Fruit fly (Drosophila melanogaster) whole organism, embryonic: ENCODE measurements around the gene CoRest.

Source experiments
- CG10321 ChIP-seq: fragments of 200-800 bp; sonication (Bioruptor generic); IDR thresholded peaks from 2 replicates; pipeline ENCODE4 v1.3.6; 2022; ENCODE audit warnings: missing biosample characterization, missing genetic modification characterization
- CG10431 ChIP-seq: fragments of 200-800 bp; sonication (Bioruptor generic); optimal IDR thresholded peaks from 3 replicates; lab custom pipeline; 2018; ENCODE audit warnings: missing biosample characterization, mild to moderate bottlenecking, missing genetic modification characterization
- CG13424 ChIP-seq: fragments of 200-800 bp; sonication (Bioruptor generic); optimal IDR thresholded peaks from 2 replicates; lab custom pipeline; 2019; ENCODE audit warnings: missing biosample characterization, mild to moderate bottlenecking, missing genetic modification characterization, moderate library complexity
- CG15073 ChIP-seq: fragments of 200-800 bp; sonication (Bioruptor generic); optimal IDR thresholded peaks from 2 replicates; lab custom pipeline; 2016; ENCODE audit warnings: missing biosample characterization, missing genetic modification characterization
- CG15601 ChIP-seq: fragments of 200-800 bp; sonication (Bioruptor generic); optimal IDR thresholded peaks from 3 replicates; lab custom pipeline; 2019; ENCODE audit warnings: missing biosample characterization, mild to moderate bottlenecking, missing genetic modification characterization, moderate library complexity
- CG1603 ChIP-seq: fragments of 200-800 bp; sonication (Bioruptor generic); optimal IDR thresholded peaks from 2 replicates; lab custom pipeline; 2019; ENCODE audit warnings: missing biosample characterization, mild to moderate bottlenecking, missing genetic modification characterization, moderate library complexity
- CG16863 ChIP-seq: fragments of 200-800 bp; sonication (Bioruptor generic); optimal IDR thresholded peaks from 3 replicates; lab custom pipeline; 2016; ENCODE audit warnings: missing biosample characterization, missing genetic modification characterization
- CG17912 ChIP-seq: fragments of 200-800 bp; sonication (Bioruptor generic); optimal IDR thresholded peaks from 2 replicates; lab custom pipeline; 2018; ENCODE audit warnings: missing biosample characterization, mild to moderate bottlenecking, missing genetic modification characterization
- CG1832 ChIP-seq: fragments of 200-800 bp; sonication (Bioruptor generic); optimal IDR thresholded peaks from 2 replicates; lab custom pipeline; 2017; ENCODE audit warnings: missing biosample characterization, mild to moderate bottlenecking, missing genetic modification characterization, inconsistent platforms
- CG2116 ChIP-seq: fragments of 200-800 bp; sonication (Bioruptor generic); optimal IDR thresholded peaks from 3 replicates; lab custom pipeline; 2018; ENCODE audit warnings: missing biosample characterization, mild to moderate bottlenecking, missing genetic modification characterization
- CG2875 ChIP-seq: fragments of 200-800 bp; sonication (Bioruptor generic); optimal IDR thresholded peaks from 2 replicates; lab custom pipeline; 2017; ENCODE audit warnings: missing biosample characterization, mild to moderate bottlenecking, missing genetic modification characterization, missing genetic modification reagents
- CG30403 ChIP-seq: fragments of 200-800 bp; sonication (Bioruptor generic); optimal IDR thresholded peaks from 3 replicates; lab custom pipeline; 2016; ENCODE audit warnings: missing biosample characterization, missing genetic modification characterization
- CG3065 ChIP-seq: fragments of 200-800 bp; sonication (Bioruptor generic); optimal IDR thresholded peaks from 2 replicates; lab custom pipeline; 2016; ENCODE audit warnings: missing biosample characterization, missing genetic modification characterization
- CG33213 ChIP-seq: fragments of 200-800 bp; sonication (Bioruptor generic); optimal IDR thresholded peaks from 3 replicates; lab custom pipeline; 2016; ENCODE audit warnings: missing biosample characterization, missing genetic modification characterization
- CG3838 ChIP-seq: fragments of 200-800 bp; sonication (Bioruptor generic); optimal IDR thresholded peaks from 3 replicates; lab custom pipeline; 2016; ENCODE audit warnings: missing biosample characterization, missing genetic modification characterization
- CG3847 ChIP-seq: fragments of 200-800 bp; sonication (Bioruptor generic); IDR thresholded peaks from 2 replicates; pipeline ENCODE4 v1.3.6; 2022; ENCODE audit warnings: missing biosample characterization, missing genetic modification characterization
- CG4404 ChIP-seq: fragments of 200-800 bp; sonication (Bioruptor generic); IDR thresholded peaks from 2 replicates; pipeline ENCODE4 v1.3.6; 2022; ENCODE audit warnings: missing biosample characterization, missing genetic modification characterization
- CG7271 ChIP-seq: fragments of 200-800 bp; sonication (Bioruptor generic); optimal IDR thresholded peaks from 2 replicates; lab custom pipeline; 2018; ENCODE audit warnings: missing biosample characterization, mild to moderate bottlenecking, missing genetic modification characterization, moderate library complexity
- CG8089 ChIP-seq: fragments of 200-800 bp; sonication (Bioruptor generic); optimal IDR thresholded peaks from 3 replicates; lab custom pipeline; 2016; ENCODE audit warnings: missing biosample characterization, missing genetic modification characterization
- CG8388 ChIP-seq: fragments of 200-800 bp; sonication (Bioruptor generic); optimal IDR thresholded peaks from 2 replicates; lab custom pipeline; 2019; ENCODE audit warnings: missing biosample characterization, mild to moderate bottlenecking, missing genetic modification characterization, moderate library complexity
- CTCF ChIP-seq: fragments of 200-800 bp; sonication (Bioruptor generic); optimal IDR thresholded peaks from 2 replicates; lab custom pipeline; 2017; ENCODE audit warnings: missing biosample characterization, mild to moderate bottlenecking, missing genetic modification characterization, moderate library complexity
- D ChIP-seq, 2 experiments: fragments of 200-800 bp in 1 of 2; fragments of >200 bp in 1 of 2; sonication (Bioruptor generic) in 1 of 2; optimal IDR thresholded peaks; 2 replicates in 1 of 2; 3 replicates in 1 of 2; lab custom pipeline; 2017; ENCODE audit warnings: mild to moderate bottlenecking in 1 of 2, missing biosample characterization in 1 of 2, missing genetic modification characterization in 1 of 2, missing genetic modification reagents in 1 of 2
- Dip2 ChIP-seq: fragments of 200-800 bp; sonication (Bioruptor generic); IDR thresholded peaks from 2 replicates; pipeline ENCODE4 v1.3.6; 2022; ENCODE audit warnings: missing biosample characterization, missing genetic modification characterization
- Dref ChIP-seq: fragments of 200-800 bp; sonication (Bioruptor generic); IDR thresholded peaks from 2 replicates; pipeline ENCODE4 v1.3.6; 2022; ENCODE audit warnings: missing biosample characterization, missing genetic modification characterization
- E2f2 ChIP-seq: fragments of 200-800 bp; sonication (Bioruptor generic); IDR thresholded peaks from 2 replicates; pipeline ENCODE4 v1.3.6; 2022; ENCODE audit warnings: missing biosample characterization, missing genetic modification characterization
- ERR ChIP-seq: fragments of 200-800 bp; sonication (Bioruptor generic); optimal IDR thresholded peaks from 2 replicates; lab custom pipeline; 2016; ENCODE audit warnings: missing biosample characterization, missing genetic modification characterization
- Elba2 ChIP-seq: fragments of 200-800 bp; sonication (Bioruptor generic); optimal IDR thresholded peaks from 3 replicates; lab custom pipeline; 2016; ENCODE audit warnings: missing biosample characterization, missing genetic modification characterization
- H15 ChIP-seq: fragments of 200-800 bp; sonication (Bioruptor generic); IDR thresholded peaks from 3 replicates; pipeline ENCODE4 v1.3.6; 2022; ENCODE audit warnings: missing biosample characterization, missing genetic modification characterization
- HmgZ ChIP-seq: fragments of 200-800 bp; sonication (Bioruptor generic); optimal IDR thresholded peaks from 2 replicates; lab custom pipeline; 2018; ENCODE audit warnings: missing biosample characterization, mild to moderate bottlenecking, missing genetic modification characterization
- Hmr ChIP-seq: fragments of 200-800 bp; sonication (Bioruptor generic); optimal IDR thresholded peaks from 3 replicates; lab custom pipeline; 2017; ENCODE audit warnings: mild to moderate bottlenecking, missing biosample characterization, missing genetic modification reagents, missing genetic modification characterization
- NC2α ChIP-seq: fragments of 200-800 bp; sonication (Bioruptor generic); optimal IDR thresholded peaks from 2 replicates; lab custom pipeline; 2016; ENCODE audit warnings: missing biosample characterization, missing genetic modification characterization
- NC2β ChIP-seq: fragments of 200-800 bp; sonication (Bioruptor generic); optimal IDR thresholded peaks from 2 replicates; lab custom pipeline; 2016; ENCODE audit warnings: missing biosample characterization, missing genetic modification characterization
- NK7.1 ChIP-seq: fragments of 200-800 bp; sonication (Bioruptor generic); optimal IDR thresholded peaks from 3 replicates; lab custom pipeline; 2016; ENCODE audit warnings: missing biosample characterization, missing genetic modification characterization
- Poxn ChIP-seq: fragments of 200-800 bp; sonication (Bioruptor generic); IDR thresholded peaks from 2 replicates; pipeline ENCODE4 v1.3.6; 2022; ENCODE audit warnings: missing biosample characterization, missing genetic modification characterization
- Vsx1 ChIP-seq: fragments of 200-800 bp; sonication (Bioruptor generic); optimal IDR thresholded peaks from 2 replicates; lab custom pipeline; 2017; ENCODE audit warnings: missing biosample characterization, mild to moderate bottlenecking, missing genetic modification characterization, missing genetic modification reagents
- Xrp1 ChIP-seq: fragments of 200-800 bp; sonication (Bioruptor generic); IDR thresholded peaks from 2 replicates; pipeline ENCODE4 v1.3.6; 2022; ENCODE audit warnings: missing biosample characterization, missing genetic modification characterization
- bcd ChIP-seq: fragments of 200-800 bp; sonication (Bioruptor generic); optimal IDR thresholded peaks from 2 replicates; lab custom pipeline; 2017; ENCODE audit warnings: missing biosample characterization, mild to moderate bottlenecking, missing genetic modification characterization
- cg ChIP-seq: fragments of 200-800 bp; sonication (Bioruptor generic); optimal IDR thresholded peaks from 3 replicates; lab custom pipeline; 2019; ENCODE audit warnings: missing biosample characterization, mild to moderate bottlenecking, missing genetic modification characterization, moderate library complexity
- ci ChIP-seq: fragments of 200-800 bp; sonication (Bioruptor generic); IDR thresholded peaks from 3 replicates; pipeline ENCODE4 v1.3.6; 2022; ENCODE audit warnings: missing biosample characterization, missing genetic modification characterization
- dan ChIP-seq: fragments of 200-800 bp; sonication (Bioruptor generic); IDR thresholded peaks from 2 replicates; pipeline ENCODE4 v1.3.6; 2022; ENCODE audit warnings: missing biosample characterization, missing genetic modification characterization
- ewg ChIP-seq: fragments of 200-800 bp; sonication (Bioruptor generic); optimal IDR thresholded peaks from 3 replicates; lab custom pipeline; 2017; ENCODE audit warnings: mild to moderate bottlenecking, missing biosample characterization, missing genetic modification reagents, missing genetic modification characterization
- hbn ChIP-seq: fragments of 200-800 bp; sonication (Bioruptor generic); IDR thresholded peaks from 2 replicates; pipeline ENCODE4 v1.3.6; 2022; ENCODE audit warnings: missing biosample characterization, missing genetic modification characterization; ENCODE audit not compliant: partially characterized antibody
- p53 ChIP-seq: fragments of 200-800 bp; sonication (Bioruptor generic); optimal IDR thresholded peaks from 2 replicates; lab custom pipeline; 2016; ENCODE audit warnings: missing biosample characterization, missing genetic modification characterization
- pb ChIP-seq: fragments of 200-800 bp; sonication (Bioruptor generic); optimal IDR thresholded peaks from 3 replicates; lab custom pipeline; 2016; ENCODE audit warnings: missing biosample characterization, missing genetic modification characterization
- pzg ChIP-seq: fragments of 200-800 bp; sonication (Bioruptor generic); optimal IDR thresholded peaks from 3 replicates; lab custom pipeline; 2018; ENCODE audit warnings: missing biosample characterization, mild to moderate bottlenecking, missing genetic modification characterization, moderate library complexity
- sd ChIP-seq: fragments of 200-800 bp; sonication (Bioruptor generic); optimal IDR thresholded peaks from 3 replicates; lab custom pipeline; 2018; ENCODE audit warnings: missing biosample characterization, mild to moderate bottlenecking, missing genetic modification characterization, moderate library complexity
- seq ChIP-seq: fragments of 200-800 bp; sonication (Bioruptor generic); IDR thresholded peaks from 2 replicates; pipeline ENCODE4 v1.3.6; 2022; ENCODE audit warnings: missing biosample characterization, missing genetic modification characterization
- sr ChIP-seq: fragments of 200-800 bp; sonication (Bioruptor generic); IDR thresholded peaks from 3 replicates; pipeline ENCODE4 v1.3.6; 2022; ENCODE audit warnings: missing biosample characterization, missing genetic modification characterization
- tap ChIP-seq: fragments of 200-800 bp; optimal IDR thresholded peaks from 3 replicates; lab custom pipeline; 2019; ENCODE audit warnings: missing biosample characterization, mild to moderate bottlenecking, missing genetic modification characterization, moderate library complexity
- vfl ChIP-seq: fragments of 200-800 bp; sonication (Bioruptor generic); optimal IDR thresholded peaks from 2 replicates; lab custom pipeline; 2016; ENCODE audit warnings: missing biosample characterization, missing genetic modification characterization
- yki ChIP-seq: fragments of >200 bp; optimal IDR thresholded peaks from 3 replicates; lab custom pipeline; 2018
- zf30C ChIP-seq: fragments of 200-800 bp; sonication (Bioruptor generic); optimal IDR thresholded peaks from 3 replicates; lab custom pipeline; 2018; ENCODE audit warnings: missing biosample characterization, mild to moderate bottlenecking, missing genetic modification characterization

The CoRest gene

DNA sequence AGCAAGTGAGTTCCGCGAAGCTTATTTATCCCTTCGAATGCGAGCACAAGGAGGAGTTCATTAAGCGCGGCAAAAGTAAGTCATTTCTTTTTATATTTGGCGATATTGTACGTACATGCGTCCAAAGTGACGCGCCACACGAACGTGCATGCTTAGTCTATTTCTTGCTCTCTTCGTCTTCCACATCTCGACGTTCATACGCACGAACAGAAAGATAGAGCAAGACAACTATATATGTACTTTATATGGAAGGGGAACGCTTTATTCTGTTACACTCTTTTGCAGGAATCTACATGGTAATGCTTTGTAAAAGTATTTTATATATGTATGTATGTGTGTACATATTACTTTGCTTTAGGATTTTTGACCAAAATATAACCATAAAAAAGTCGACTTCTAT lies 11.5 kb upstream of the CoRest start:
- no peak for TF ChIP-seq NK7.1 (GFP tag; lab: Kevin White, UChicago)
- no peak for TF ChIP-seq CG17912 (GFP tag; lab: Kevin White, UChicago)
- peak; percentile 4 for TF ChIP-seq cg
- TF ChIP-seq CG1603 = no peak
- TF ChIP-seq CG10321 (GFP tag; lab: Robert Waterston, UW) = peak; percentile 85
- no peak for TF ChIP-seq CG1832 (GFP tag; lab: Kevin White, UChicago)
- no peak for TF ChIP-seq CG13424 (tag; lab: Kevin White, UChicago)
- TF ChIP-seq CG10431 (GFP tag; lab: Kevin White, UChicago) = peak; percentile 96
- TF ChIP-seq tap (tag; lab: Kevin White, UChicago) = no peak
- peak; percentile 96 for TF ChIP-seq p53
- TF ChIP-seq CG7271 (tag; lab: Kevin White, UChicago) = no peak
- TF ChIP-seq ewg (GFP tag; lab: Kevin White, UChicago) = no peak

DNA sequence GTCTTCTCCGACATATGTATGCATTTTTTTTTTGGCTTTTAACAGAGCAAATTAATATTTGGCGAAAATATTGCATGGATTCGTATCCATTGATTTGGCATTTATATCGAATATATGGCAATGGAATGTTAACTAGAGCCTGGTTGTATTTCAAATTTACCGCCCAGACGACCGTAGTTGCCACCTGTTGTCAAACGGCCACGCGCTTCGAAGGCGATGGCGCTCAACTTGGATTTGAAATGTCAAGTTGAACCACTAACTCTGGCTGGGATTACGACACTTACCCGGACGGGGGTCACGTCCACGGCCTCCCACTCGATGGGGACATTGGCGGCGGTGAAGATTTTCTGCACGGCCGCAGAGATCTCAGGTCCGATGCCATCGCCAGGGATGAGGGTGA lies 1.4 kb upstream of the CoRest start:
- peak; percentile 50 for TF ChIP-seq CG2116 (GFP tag; lab: Kevin White, UChicago)
- TF ChIP-seq CTCF (GFP tag; lab: Kevin White, UChicago) = peak; percentile 58
- TF ChIP-seq seq (GFP tag; lab: Robert Waterston, UW) = no peak
- no peak for TF ChIP-seq CG8089 (GFP tag; lab: Kevin White, UChicago)
- no peak for TF ChIP-seq CG30403 (GFP tag; lab: Kevin White, UChicago)
- no peak for TF ChIP-seq sr (GFP tag; lab: Robert Waterston, UW)
- peak; percentile 19; the same call in 1 of the 2 replicates for TF ChIP-seq hbn
- TF ChIP-seq CG15601 = no peak
- TF ChIP-seq CG17912 (GFP tag; lab: Kevin White, UChicago) = no peak
- TF ChIP-seq sd (tag; lab: Kevin White, UChicago) = no peak
- TF ChIP-seq D (optimal IDR thresholded peaks at IDR 0.05; lab: Kevin White, UChicago) = no peak
- TF ChIP-seq D (GFP tag; optimal IDR thresholded peaks at IDR 0.05; lab: Kevin White, UChicago) = no peak
- TF ChIP-seq Vsx1 (GFP tag; lab: Kevin White, UChicago) = no peak
- TF ChIP-seq CG3847 (GFP tag; lab: Robert Waterston, UW) = no peak
- no peak for TF ChIP-seq dan (GFP tag; lab: Robert Waterston, UW)
- TF ChIP-seq H15 = no peak
- no peak for TF ChIP-seq NC2α
- TF ChIP-seq E2f2 (GFP tag; lab: Robert Waterston, UW) = peak; percentile 88
- TF ChIP-seq bcd (GFP tag; lab: Kevin White, UChicago) = no peak
- TF ChIP-seq Xrp1 (GFP tag; lab: Robert Waterston, UW) = no peak
- TF ChIP-seq pb (GFP tag; lab: Kevin White, UChicago) = no peak
- peak; percentile 14 for TF ChIP-seq pzg (GFP tag; lab: Kevin White, UChicago)
- no peak for TF ChIP-seq CG2875 (GFP tag; lab: Kevin White, UChicago)
- TF ChIP-seq CG3065 (GFP tag; lab: Kevin White, UChicago) = no peak
- TF ChIP-seq CG3838 (GFP tag; lab: Kevin White, UChicago) = no peak
- no peak for TF ChIP-seq Elba2 (GFP tag; lab: Kevin White, UChicago)
- no peak for TF ChIP-seq ERR (GFP tag; lab: Kevin White, UChicago)
- TF ChIP-seq yki (lab: Kevin White, UChicago) = no peak
- TF ChIP-seq CG8388 (GFP tag; lab: Kevin White, UChicago) = no peak
- TF ChIP-seq NC2β (GFP tag; lab: Kevin White, UChicago) = no peak
- TF ChIP-seq CG16863 = no peak
- TF ChIP-seq HmgZ (tag; lab: Kevin White, UChicago) = no peak
- TF ChIP-seq vfl (GFP tag; lab: Kevin White, UChicago) = no peak
- no peak for TF ChIP-seq ci (GFP tag; lab: Robert Waterston, UW)
- no peak for TF ChIP-seq Hmr
- no peak for TF ChIP-seq Dip2 (GFP tag; lab: Robert Waterston, UW)
- TF ChIP-seq CG15073 (GFP tag; lab: Kevin White, UChicago) = no peak
- TF ChIP-seq Dref = 0 out of 2 replicates have a peak, but pooled peaks have one; percentile 24
- no peak for TF ChIP-seq zf30C (GFP tag; lab: Kevin White, UChicago)
- TF ChIP-seq CG4404 (GFP tag; lab: Robert Waterston, UW) = no peak
- no peak for TF ChIP-seq CG33213 (GFP tag; lab: Kevin White, UChicago)
- no peak for TF ChIP-seq Poxn
